Fruit fly (Drosophila melanogaster): ENCODE measurements around the gene CG13314.

Gene CG13314

DNA sequence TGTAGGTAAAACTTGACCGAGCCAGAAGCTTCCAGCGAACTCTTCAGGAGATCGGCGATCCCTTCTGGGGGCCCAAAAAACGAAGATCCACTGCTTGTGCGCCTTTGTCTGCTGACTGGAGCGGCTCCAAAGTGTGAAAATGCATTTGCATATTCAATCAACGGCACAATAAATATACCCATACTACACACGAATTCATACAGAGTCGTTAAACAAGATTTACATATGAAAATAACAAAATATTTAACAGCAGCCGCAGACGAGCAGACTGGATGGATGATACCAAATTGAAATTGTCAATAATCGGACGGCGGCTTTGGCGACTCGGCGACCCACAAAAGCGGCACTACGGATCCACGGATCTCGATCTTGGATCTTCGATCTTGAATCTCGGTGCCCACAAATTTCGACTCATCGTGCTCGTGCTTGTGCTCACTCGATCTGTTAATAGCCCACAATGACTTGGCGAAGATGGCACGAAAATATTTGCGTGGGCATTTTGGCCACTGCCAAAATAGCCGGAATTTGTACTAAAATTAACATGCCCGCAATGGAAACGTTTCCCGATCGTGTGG lies 45.6 kb downstream of the CG13314 start:
- no peak for TF ChIP-seq CG8478 (optimal IDR thresholded peaks at IDR 0.05)
- TF ChIP-seq CTCF (optimal IDR thresholded peaks at IDR 0.05): no peak

DNA sequence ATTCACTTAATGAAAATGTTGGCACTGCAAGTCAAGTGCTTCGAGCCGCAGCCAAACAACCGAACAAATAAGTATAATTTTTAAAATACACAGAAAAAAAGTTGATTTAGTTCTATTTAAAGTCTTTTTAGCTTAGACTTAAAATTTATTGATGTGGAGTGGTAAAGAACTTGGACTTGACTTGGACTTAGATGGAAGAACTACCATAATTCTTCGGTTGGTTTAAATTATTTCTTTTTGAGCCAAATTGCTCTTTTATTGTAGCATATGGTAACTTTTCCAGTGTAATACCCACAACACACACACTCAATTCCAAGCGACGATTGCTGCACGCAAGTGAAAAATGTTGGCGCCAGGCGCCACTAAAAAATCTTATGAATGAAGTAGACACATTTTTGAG lies 46.5 kb downstream of the CG13314 start:
- TF ChIP-seq CG8478 (optimal IDR thresholded peaks at IDR 0.05) (no peak), CTCF (optimal IDR thresholded peaks at IDR 0.05) (no peak)

dm6 chr3L:9029183-9029789 lies 47.7 kb downstream of the CG13314 start:
- no peak for TF ChIP-seq CTCF (optimal IDR thresholded peaks at IDR 0.05)
- no peak for TF ChIP-seq CG8478 (optimal IDR thresholded peaks at IDR 0.05)

Data from S2 (cell line).